Worm (Caenorhabditis elegans) whole organism, L2 larva: ENCODE measurements around the gene W07E6.5.

Experiments used
- F13H6.1 ChIP-seq: sonication (generic microtip); optimal IDR thresholded peaks from 2 replicates; lab custom pipeline; 2016; ENCODE audit warnings: missing genetic modification characterization, missing compliant biosample characterization
- Y55F3AM.14 ChIP-seq: fragments of 200-800 bp; sonication (Bioruptor generic); optimal IDR thresholded peaks from 2 replicates; lab custom pipeline; 2018; ENCODE audit warnings: mild to moderate bottlenecking, missing genetic modification characterization, missing compliant biosample characterization
- ZK546.5 ChIP-seq: sonication (generic microtip); optimal IDR thresholded peaks from 2 replicates; lab custom pipeline; 2017; ENCODE audit warnings: missing biosample characterization, missing genetic modification characterization
- alr-1 ChIP-seq: fragments of 150-350 bp; optimal IDR thresholded peaks from 2 replicates; lab custom pipeline; 2014; ENCODE audit warnings: missing biosample characterization, missing genetic modification characterization
- aly-2 ChIP-seq: fragments of 150-350 bp; optimal IDR thresholded peaks from 2 replicates; lab custom pipeline; 2014; ENCODE audit warnings: missing biosample characterization, missing genetic modification characterization
- ceh-16 ChIP-seq: fragments of 150-350 bp; optimal IDR thresholded peaks from 2 replicates; lab custom pipeline; 2014; ENCODE audit warnings: missing biosample characterization, missing genetic modification characterization
- ceh-82 ChIP-seq: fragments of 150-350 bp; optimal IDR thresholded peaks from 2 replicates; lab custom pipeline; 2014; ENCODE audit warnings: missing biosample characterization, missing genetic modification characterization
- crh-2 ChIP-seq: sonication (generic microtip); optimal IDR thresholded peaks from 2 replicates; lab custom pipeline; 2017; ENCODE audit warnings: missing biosample characterization, missing genetic modification characterization
- dmd-4 ChIP-seq: sonication (generic microtip); optimal IDR thresholded peaks from 2 replicates; lab custom pipeline; 2017; ENCODE audit warnings: missing biosample characterization, missing genetic modification characterization
- egl-27 ChIP-seq: sonication (generic microtip); optimal IDR thresholded peaks from 3 replicates; lab custom pipeline; 2017; ENCODE audit warnings: missing biosample characterization, missing genetic modification reagents, missing genetic modification characterization
- elt-1 ChIP-seq: fragments of 150-350 bp; optimal IDR thresholded peaks from 2 replicates; lab custom pipeline; 2014; ENCODE audit warnings: missing biosample characterization, missing genetic modification characterization
- elt-3 ChIP-seq: sonication (generic microtip); optimal IDR thresholded peaks from 2 replicates; lab custom pipeline; 2017; ENCODE audit warnings: missing biosample characterization, missing genetic modification characterization
- fos-1 ChIP-seq: fragments of 150-350 bp; optimal IDR thresholded peaks from 2 replicates; lab custom pipeline; 2014; ENCODE audit warnings: missing biosample characterization, missing genetic modification characterization
- gmeb-1 ChIP-seq: fragments of 150-350 bp; optimal IDR thresholded peaks from 2 replicates; lab custom pipeline; 2014; ENCODE audit warnings: missing biosample characterization, missing genetic modification characterization
- lin-11 ChIP-seq: fragments of 150-350 bp; sonication (generic microtip); optimal IDR thresholded peaks from 2 replicates; lab custom pipeline; 2014; ENCODE audit warnings: missing biosample characterization, missing genetic modification characterization, inconsistent platforms, mixed read lengths
- lin-13 ChIP-seq: fragments of 150-350 bp; optimal IDR thresholded peaks from 2 replicates; lab custom pipeline; 2014; ENCODE audit warnings: missing biosample characterization, missing genetic modification reagents, missing genetic modification characterization
- lin-39 ChIP-seq: fragments of 150-350 bp; optimal IDR thresholded peaks from 2 replicates; lab custom pipeline; 2014; ENCODE audit warnings: missing biosample characterization, missing genetic modification reagents, missing genetic modification characterization
- lsy-2 ChIP-seq, 2 experiments: fragments of 150-350 bp in 1 of 2; sonication (generic microtip) in 1 of 2; optimal IDR thresholded peaks; 2 replicates each; lab custom pipeline; 2014 to 2017; ENCODE audit warnings: missing biosample characterization in 2 of 2, missing genetic modification characterization in 2 of 2
- mab-5 ChIP-seq: fragments of 150-350 bp; optimal IDR thresholded peaks from 2 replicates; lab custom pipeline; 2014; ENCODE audit warnings: missing biosample characterization, missing genetic modification characterization
- mdl-1 ChIP-seq, 2 experiments: fragments of 150-350 bp in 1 of 2; sonication (generic microtip) in 1 of 2; optimal IDR thresholded peaks; 2 replicates each; lab custom pipeline; 2017; ENCODE audit warnings: missing biosample characterization in 2 of 2, missing genetic modification characterization in 2 of 2
- nhr-10 ChIP-seq: sonication (generic microtip); optimal IDR thresholded peaks from 2 replicates; lab custom pipeline; 2017; ENCODE audit warnings: missing biosample characterization, missing genetic modification characterization
- nhr-11 ChIP-seq: fragments of 150-350 bp; optimal IDR thresholded peaks from 2 replicates; lab custom pipeline; 2014; ENCODE audit warnings: missing biosample characterization, missing genetic modification characterization
- nhr-12 ChIP-seq: fragments of 150-350 bp; optimal IDR thresholded peaks from 2 replicates; lab custom pipeline; 2014; ENCODE audit warnings: missing biosample characterization, missing genetic modification characterization
- nhr-129 ChIP-seq: fragments of 150-350 bp; optimal IDR thresholded peaks from 2 replicates; lab custom pipeline; 2014; ENCODE audit warnings: missing biosample characterization, missing genetic modification characterization
- nhr-21 ChIP-seq: fragments of 150-350 bp; optimal IDR thresholded peaks from 2 replicates; lab custom pipeline; 2014; ENCODE audit warnings: missing biosample characterization, missing genetic modification characterization
- nhr-237 ChIP-seq: fragments of 150-350 bp; optimal IDR thresholded peaks from 2 replicates; lab custom pipeline; 2014; ENCODE audit warnings: missing biosample characterization, missing genetic modification characterization
- nhr-25 ChIP-seq: fragments of 150-350 bp; sonication (generic microtip); optimal IDR thresholded peaks from 3 replicates; lab custom pipeline; 2014; ENCODE audit warnings: missing biosample characterization, missing genetic modification characterization
- sem-4 ChIP-seq: fragments of 150-350 bp; optimal IDR thresholded peaks from 2 replicates; lab custom pipeline; 2014; ENCODE audit warnings: missing biosample characterization, missing genetic modification reagents, missing genetic modification characterization
- skn-1 ChIP-seq: sonication (generic microtip); optimal IDR thresholded peaks from 2 replicates; lab custom pipeline; 2017; ENCODE audit warnings: missing biosample characterization, missing genetic modification characterization
- sma-3 ChIP-seq: sonication (generic microtip); optimal IDR thresholded peaks from 2 replicates; lab custom pipeline; 2016; ENCODE audit warnings: missing genetic modification reagents, missing genetic modification characterization, missing compliant biosample characterization
- sma-9 ChIP-seq, 2 experiments: fragments of 150-350 bp in 1 of 2; sonication (generic microtip) in 1 of 2; optimal IDR thresholded peaks; 2 replicates each; lab custom pipeline; 2014 to 2016; ENCODE audit warnings: missing genetic modification characterization in 2 of 2, mild to moderate bottlenecking in 1 of 2, missing biosample characterization in 1 of 2, missing compliant biosample characterization in 1 of 2, missing genetic modification reagents in 1 of 2, moderate library complexity in 1 of 2
- snpc-4 ChIP-seq: fragments of 150-350 bp; optimal IDR thresholded peaks from 2 replicates; lab custom pipeline; 2014; ENCODE audit warnings: missing biosample characterization, missing genetic modification characterization
- unc-39 ChIP-seq: fragments of 150-350 bp; optimal IDR thresholded peaks from 2 replicates; lab custom pipeline; 2014; ENCODE audit warnings: missing biosample characterization, missing genetic modification characterization
- unc-55 ChIP-seq: fragments of 150-350 bp; sonication (generic microtip); optimal IDR thresholded peaks from 3 replicates; lab custom pipeline; 2014; ENCODE audit warnings: missing biosample characterization, missing genetic modification reagents, missing genetic modification characterization
- unc-62 ChIP-seq: fragments of 150-350 bp; optimal IDR thresholded peaks from 2 replicates; lab custom pipeline; 2014; ENCODE audit warnings: missing biosample characterization, missing genetic modification reagents, missing genetic modification characterization
- zag-1 ChIP-seq: fragments of 150-350 bp; optimal IDR thresholded peaks from 2 replicates; lab custom pipeline; 2014; ENCODE audit warnings: missing biosample characterization, missing genetic modification characterization
- ztf-1 ChIP-seq: fragments of 200-800 bp; sonication (Bioruptor generic); conservative IDR thresholded peaks from 2 replicates; pipeline ENCODE4 v1.3.6; 2022; ENCODE audit warnings: missing genetic modification characterization, missing compliant biosample characterization
- ztf-11 ChIP-seq: sonication (generic microtip); optimal IDR thresholded peaks from 2 replicates; lab custom pipeline; 2017; ENCODE audit warnings: missing biosample characterization, missing genetic modification characterization
- ztf-4 ChIP-seq: fragments of 150-350 bp; optimal IDR thresholded peaks from 2 replicates; lab custom pipeline; 2014; ENCODE audit warnings: missing biosample characterization, missing genetic modification characterization

Gene W07E6.5

DNA sequence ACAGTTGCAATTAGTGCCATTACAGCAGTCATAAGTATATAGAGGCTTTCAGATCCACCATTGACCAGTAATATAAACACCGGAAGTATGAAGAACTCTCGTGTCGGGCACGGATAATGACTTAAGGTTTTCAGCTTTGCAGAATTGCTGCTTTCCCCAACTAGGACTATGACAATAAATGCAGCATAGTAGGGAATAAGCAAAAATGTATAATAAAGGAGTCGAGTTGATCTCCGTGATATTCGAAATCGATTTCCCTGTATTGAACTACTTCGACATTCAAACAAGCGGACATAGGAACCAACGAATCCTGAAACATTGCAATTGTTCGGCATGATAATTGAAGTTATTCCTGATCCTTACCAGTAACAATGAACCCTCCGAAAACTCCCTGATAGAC lies 35.3 kb downstream of the W07E6.5 start:
- no peak for TF ChIP-seq dmd-4 (tag; lab: Kevin White, UChicago)
- no peak for TF ChIP-seq unc-55 (GFP tag; lab: Kevin White, UChicago)
- no peak for TF ChIP-seq sma-3 (GFP tag; lab: Kevin White, UChicago)
- TF ChIP-seq Y55F3AM.14 (GFP tag; lab: Kevin White, UChicago), result no peak
- TF ChIP-seq crh-2 (tag; lab: Kevin White, UChicago), result no peak
- no peak for TF ChIP-seq sem-4 (tag; lab: Kevin White, UChicago)
- no peak for TF ChIP-seq fos-1 (tag; lab: Kevin White, UChicago)
- TF ChIP-seq skn-1, result no peak
- TF ChIP-seq nhr-25 (tag; lab: Kevin White, UChicago), result no peak
- TF ChIP-seq ceh-16 (tag; lab: Kevin White, UChicago), result no peak
- no peak for TF ChIP-seq ztf-4
- TF ChIP-seq ZK546.5, result no peak
- no peak for TF ChIP-seq mab-5
- TF ChIP-seq snpc-4, result no peak
- TF ChIP-seq lin-13 (GFP tag; lab: Kevin White, UChicago), result no peak
- TF ChIP-seq nhr-11 (tag; lab: Kevin White, UChicago), result no peak
- no peak for TF ChIP-seq gmeb-1
- TF ChIP-seq egl-27, result no peak

DNA sequence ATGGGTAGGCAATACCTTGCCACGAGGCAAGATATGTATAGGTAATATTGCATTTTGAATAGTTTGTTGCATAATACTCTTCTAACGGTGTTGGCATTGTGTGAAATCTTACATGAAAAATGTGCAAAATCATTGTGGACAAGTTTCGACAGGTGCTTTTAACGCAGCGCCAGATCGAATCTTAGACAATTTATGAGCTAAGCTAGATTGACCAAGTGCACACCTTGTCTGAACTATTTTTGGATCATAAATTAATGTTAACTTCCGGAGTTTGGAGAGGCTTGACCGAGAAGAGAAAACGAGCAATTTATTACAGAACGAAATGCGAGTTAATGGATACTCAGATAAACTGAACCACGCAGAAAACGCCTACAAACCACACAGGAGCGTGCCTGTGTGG lies 35.9 kb downstream of the W07E6.5 start, which contains the start of gene srh-105:
Gene srh-105, minus strand, starts transcription at position 101 of the 400 bp plus-strand sequence.
- TF ChIP-seq snpc-4, result no peak
- no peak for TF ChIP-seq lin-39 (tag; lab: Kevin White, UChicago)
- TF ChIP-seq ceh-16 (tag; lab: Kevin White, UChicago), result no peak
- no peak for TF ChIP-seq ztf-11 (tag; lab: Kevin White, UChicago)
- no peak for TF ChIP-seq aly-2
- TF ChIP-seq nhr-21 (tag; lab: Kevin White, UChicago), result no peak
- TF ChIP-seq sem-4 (tag; lab: Kevin White, UChicago), result no peak
- no peak for TF ChIP-seq sma-3 (GFP tag; lab: Kevin White, UChicago)
- TF ChIP-seq nhr-11 (tag; lab: Kevin White, UChicago), result no peak
- no peak for TF ChIP-seq mdl-1 (tag; optimal IDR thresholded peaks at IDR 0.05; lab: Kevin White, UChicago)
- no peak for TF ChIP-seq nhr-129 (tag; lab: Kevin White, UChicago)
- no peak for TF ChIP-seq lin-11
- no peak for TF ChIP-seq lsy-2 (tag; optimal IDR thresholded peaks at IDR 0.05; lab: Kevin White, UChicago)

DNA sequence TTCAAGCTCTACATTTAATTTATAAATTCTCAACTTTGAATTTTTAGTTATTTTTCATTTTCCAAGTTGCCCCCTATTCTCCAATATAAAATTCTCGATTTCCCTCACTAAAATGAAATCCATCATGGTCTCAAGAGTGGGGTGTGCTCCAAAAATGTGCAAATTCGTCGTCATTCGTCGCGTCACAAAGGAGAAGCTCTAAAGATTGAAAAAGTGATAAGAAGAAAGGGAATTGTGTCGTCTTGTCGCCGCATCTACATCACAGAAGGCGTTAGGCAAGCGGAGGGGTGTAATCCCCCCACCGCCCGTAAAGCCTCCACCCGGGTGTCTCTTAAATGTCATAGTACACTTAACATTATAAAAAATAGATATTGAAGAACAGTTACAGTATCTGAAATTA lies 38.7 kb downstream of the W07E6.5 start:
- TF ChIP-seq mab-5 (peak; percentile 48), zag-1 (tag; lab: Kevin White, UChicago) (no peak), unc-55 (GFP tag; lab: Kevin White, UChicago) (peak; percentile 43), nhr-10 (tag; lab: Kevin White, UChicago) (no peak)

DNA sequence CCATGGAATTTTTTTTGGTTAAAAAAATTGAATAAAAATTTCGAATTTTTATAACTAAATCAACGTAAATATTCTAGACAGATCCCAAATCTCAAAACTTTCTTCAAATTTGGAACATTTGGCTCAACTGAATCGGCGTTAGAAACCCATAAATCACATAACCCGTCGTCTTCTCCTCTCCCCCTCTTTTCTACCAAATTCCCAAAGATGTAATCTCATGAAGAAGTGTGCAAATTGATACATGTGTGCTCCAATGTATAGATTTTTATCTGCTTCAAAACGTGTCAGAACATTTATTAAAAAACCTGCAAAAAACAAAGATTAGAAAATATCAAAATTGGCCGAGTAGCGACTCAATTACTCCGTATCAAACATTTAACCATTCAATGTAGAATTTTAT lies 39.3 kb downstream of the W07E6.5 start:
- TF ChIP-seq dmd-4 (tag; lab: Kevin White, UChicago), result no peak
- no peak for TF ChIP-seq crh-2 (tag; lab: Kevin White, UChicago)
- no peak for TF ChIP-seq nhr-129 (tag; lab: Kevin White, UChicago)
- TF ChIP-seq mab-5, result peak; percentile 80
- TF ChIP-seq ztf-1 (GFP tag; lab: Robert Waterston, UW), result no peak
- peak; percentile 54 for TF ChIP-seq unc-55 (GFP tag; lab: Kevin White, UChicago)
- no peak for TF ChIP-seq aly-2

DNA sequence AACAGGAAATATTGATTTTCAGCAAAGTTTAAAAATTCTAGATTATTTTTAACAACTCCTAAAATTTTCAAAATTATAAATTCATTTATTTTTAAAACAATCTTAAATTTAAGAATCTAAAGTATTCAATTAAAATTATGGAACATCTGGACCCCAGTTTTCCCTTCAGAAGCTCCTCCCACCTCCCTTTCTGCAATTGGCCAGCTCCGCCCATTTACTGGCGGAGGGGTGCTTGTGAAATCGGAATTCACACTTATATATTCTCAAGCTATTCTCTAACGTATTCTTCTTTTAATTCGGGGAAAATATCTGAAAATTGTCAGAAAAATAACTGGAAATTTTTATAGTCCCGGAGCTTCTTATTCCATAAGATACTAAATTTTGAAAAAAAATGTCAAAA lies 42.5 kb downstream of the W07E6.5 start, which contains the start of gene mab-9:
Gene mab-9, plus strand, starts transcription at position 260 of the 400 bp plus-strand sequence.
- TF ChIP-seq alr-1 (tag; lab: Kevin White, UChicago) (no peak), unc-55 (GFP tag; lab: Kevin White, UChicago) (peak; percentile 25)

DNA sequence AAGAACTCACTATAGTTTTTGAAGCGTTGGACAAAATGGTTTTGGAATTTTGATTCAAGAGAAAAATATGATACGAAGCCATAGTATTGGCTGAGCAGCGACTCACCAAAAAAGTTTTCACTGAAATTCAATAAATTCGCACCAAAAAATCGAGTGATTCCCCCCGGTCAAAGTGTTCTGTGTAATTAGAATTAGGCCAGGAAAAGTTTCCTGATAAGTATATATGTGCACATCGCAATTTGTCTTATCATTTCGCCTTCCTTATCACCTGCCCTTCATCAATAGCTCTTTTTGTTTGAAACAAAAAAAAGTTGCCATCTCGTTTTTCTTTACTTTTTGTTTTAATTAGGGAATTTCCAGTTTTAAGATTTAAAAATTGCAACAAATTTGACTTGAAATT lies 48.4 kb downstream of the W07E6.5 start:
- TF ChIP-seq fos-1 (tag; lab: Kevin White, UChicago) (peak; percentile 66), nhr-21 (tag; lab: Kevin White, UChicago) (no peak)

DNA sequence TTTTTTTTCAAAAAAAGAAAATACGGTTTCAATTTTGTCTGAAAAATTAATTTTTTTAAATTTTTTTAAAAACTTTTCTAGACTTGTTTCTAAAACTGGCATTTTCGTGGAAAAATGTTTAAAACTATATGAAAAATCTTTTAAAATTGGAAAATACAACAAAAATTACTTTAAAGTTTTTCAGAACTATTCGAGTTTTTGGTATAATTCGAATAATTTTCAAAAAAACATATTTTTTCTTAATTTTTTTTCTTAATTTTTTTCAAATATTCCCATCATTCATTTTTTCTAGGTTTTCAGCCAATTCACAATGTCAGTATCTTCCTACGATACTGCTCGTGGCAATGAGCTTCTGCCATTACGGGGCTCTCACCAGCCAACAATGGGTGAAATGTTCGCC lies 49.0 kb downstream of the W07E6.5 start, which contains the start of gene slc-36.2:
Gene slc-36.2, plus strand, starts transcription at position 301 of the 400 bp plus-strand sequence.
- TF ChIP-seq sma-9 (GFP tag; optimal IDR thresholded peaks at IDR 0.05; lab: Kevin White, UChicago) (no peak), sma-9 (tag; optimal IDR thresholded peaks at IDR 0.05; lab: Kevin White, UChicago) (no peak), unc-62 (no peak), nhr-237 (tag; lab: Kevin White, UChicago) (no peak), lsy-2 (tag; optimal IDR thresholded peaks at IDR 0.05; lab: Kevin White, UChicago) (no peak), zag-1 (tag; lab: Kevin White, UChicago) (no peak), unc-55 (GFP tag; lab: Kevin White, UChicago) (no peak), unc-39 (tag; lab: Kevin White, UChicago) (no peak), elt-1 (tag; lab: Kevin White, UChicago) (no peak), nhr-129 (tag; lab: Kevin White, UChicago) (no peak), mdl-1 (tag; optimal IDR thresholded peaks at IDR 0.05; lab: Kevin White, UChicago) (no peak), gmeb-1 (no peak), F13H6.1 (no peak), ceh-82 (tag; lab: Kevin White, UChicago) (no peak), ztf-4 (no peak), lin-11 (no peak), fos-1 (tag; lab: Kevin White, UChicago) (no peak), nhr-12 (no peak), elt-3 (tag; lab: Kevin White, UChicago) (no peak)
- TF ChIP-seq, all 48 proteins: peak for 0
